Fruit fly (Drosophila melanogaster) whole organism, prepupa: ENCODE data around the gene a10.

Source experiments
- Blimp-1 ChIP-seq: fragments of 200-800 bp; sonication (Bioruptor generic); optimal IDR thresholded peaks from 3 replicates; lab custom pipeline; 2017; ENCODE audit warnings: missing biosample characterization, missing genetic modification characterization, mild to moderate bottlenecking, moderate library complexity, missing genetic modification reagents
- CG10669 ChIP-seq: fragments of 200-800 bp; sonication (Bioruptor generic); optimal IDR thresholded peaks from 3 replicates; lab custom pipeline; 2018; ENCODE audit warnings: missing biosample characterization, mild to moderate bottlenecking, missing genetic modification characterization, moderate library complexity
- CG11294 ChIP-seq: fragments of 200-800 bp; sonication (Bioruptor generic); IDR thresholded peaks from 2 replicates; pipeline ENCODE4 v1.3.6; 2022; ENCODE audit warnings: missing biosample characterization, missing genetic modification characterization
- CG11762 ChIP-seq: fragments of 200-800 bp; sonication (Bioruptor generic); optimal IDR thresholded peaks from 3 replicates; lab custom pipeline; 2016; ENCODE audit warnings: missing biosample characterization, missing genetic modification characterization; ENCODE audit not compliant: insufficient read depth
- CG11902 ChIP-seq: fragments of 200-800 bp; sonication (Bioruptor generic); optimal IDR thresholded peaks from 3 replicates; lab custom pipeline; 2016; ENCODE audit warnings: missing biosample characterization, missing genetic modification characterization
- CG15336 ChIP-seq: fragments of 200-800 bp; sonication (Bioruptor generic); IDR thresholded peaks from 2 replicates; pipeline ENCODE4 v1.3.6; 2022; ENCODE audit warnings: missing biosample characterization, missing genetic modification characterization
- CG16779 ChIP-seq: fragments of 200-800 bp; sonication (Bioruptor generic); optimal IDR thresholded peaks from 3 replicates; lab custom pipeline; 2017; ENCODE audit warnings: missing biosample characterization, mild to moderate bottlenecking, missing genetic modification characterization
- CG3032 ChIP-seq: fragments of 200-800 bp; optimal IDR thresholded peaks from 2 replicates; lab custom pipeline; 2019; ENCODE audit warnings: missing biosample characterization, mild to moderate bottlenecking, missing genetic modification characterization, moderate library complexity
- CG31627 ChIP-seq: fragments of 200-800 bp; sonication (Bioruptor generic); optimal IDR thresholded peaks from 3 replicates; lab custom pipeline; 2016; ENCODE audit warnings: missing biosample characterization, missing genetic modification characterization
- CG32006 ChIP-seq: fragments of 200-800 bp; sonication (Bioruptor generic); optimal IDR thresholded peaks from 3 replicates; lab custom pipeline; 2017; ENCODE audit warnings: missing biosample characterization, mild to moderate bottlenecking, missing genetic modification characterization
- CG34406 ChIP-seq: fragments of 200-800 bp; sonication (Bioruptor generic); optimal IDR thresholded peaks from 3 replicates; lab custom pipeline; 2016; ENCODE audit warnings: missing biosample characterization, missing genetic modification characterization
- CG3919 ChIP-seq: fragments of 200-800 bp; sonication (Bioruptor generic); optimal IDR thresholded peaks from 3 replicates; lab custom pipeline; 2016; ENCODE audit warnings: missing biosample characterization, missing genetic modification characterization
- CG4318 ChIP-seq: fragments of 200-800 bp; sonication (Bioruptor generic); optimal IDR thresholded peaks from 3 replicates; lab custom pipeline; 2017; ENCODE audit warnings: missing biosample characterization, mild to moderate bottlenecking, missing genetic modification characterization
- CG6163 ChIP-seq: fragments of 200-800 bp; sonication (Bioruptor generic); IDR thresholded peaks from 3 replicates; pipeline ENCODE4 v1.3.6; 2022; ENCODE audit warnings: missing biosample characterization, missing genetic modification characterization
- CG6792 ChIP-seq: fragments of 200-800 bp; sonication (Bioruptor generic); optimal IDR thresholded peaks from 3 replicates; lab custom pipeline; 2016; ENCODE audit warnings: missing biosample characterization, missing genetic modification characterization
- CG6808 ChIP-seq: fragments of 200-800 bp; sonication (Bioruptor generic); optimal IDR thresholded peaks from 3 replicates; lab custom pipeline; 2017; ENCODE audit warnings: missing biosample characterization, missing genetic modification characterization, mild to moderate bottlenecking, moderate library complexity, missing genetic modification reagents
- CG6854 ChIP-seq: fragments of 200-800 bp; sonication (Bioruptor generic); optimal IDR thresholded peaks from 2 replicates; lab custom pipeline; 2017; ENCODE audit warnings: missing biosample characterization, mild to moderate bottlenecking, missing genetic modification characterization
- CG7368 ChIP-seq: fragments of 200-800 bp; sonication (Bioruptor generic); optimal IDR thresholded peaks from 3 replicates; lab custom pipeline; 2016; ENCODE audit warnings: missing biosample characterization, missing genetic modification characterization
- CG8119 ChIP-seq: fragments of 200-800 bp; sonication (Bioruptor generic); IDR thresholded peaks from 3 replicates; pipeline ENCODE4 v1.3.6; 2022; ENCODE audit warnings: missing biosample characterization, missing genetic modification characterization
- CG8632 ChIP-seq: fragments of 200-800 bp; sonication (Bioruptor generic); optimal IDR thresholded peaks from 3 replicates; lab custom pipeline; 2016; ENCODE audit warnings: missing biosample characterization, missing genetic modification characterization
- CG9139 ChIP-seq: fragments of 200-800 bp; sonication (Bioruptor generic); optimal IDR thresholded peaks from 3 replicates; lab custom pipeline; 2017; ENCODE audit warnings: missing biosample characterization, mild to moderate bottlenecking, missing genetic modification characterization
- Eip75B ChIP-seq: fragments of 200-800 bp; sonication (Bioruptor generic); optimal IDR thresholded peaks from 3 replicates; lab custom pipeline; 2016; ENCODE audit warnings: missing biosample characterization, missing genetic modification characterization
- Eip93F ChIP-seq: fragments of 200-800 bp; sonication (Bioruptor generic); optimal IDR thresholded peaks from 2 replicates; lab custom pipeline; 2016; ENCODE audit warnings: missing biosample characterization, mild to moderate bottlenecking, missing genetic modification characterization
- Ets96B ChIP-seq: fragments of 200-800 bp; optimal IDR thresholded peaks from 2 replicates; lab custom pipeline; 2019; ENCODE audit warnings: missing biosample characterization, mild to moderate bottlenecking, missing genetic modification characterization, moderate library complexity
- Gug ChIP-seq: fragments of 200-800 bp; sonication (Bioruptor generic); IDR thresholded peaks from 2 replicates; pipeline ENCODE4 v1.3.6; 2022; ENCODE audit warnings: missing biosample characterization, missing genetic modification characterization
- Hr38 ChIP-seq: sonication (Bioruptor generic); optimal IDR thresholded peaks from 2 replicates; lab custom pipeline; 2016; ENCODE audit warnings: missing biosample characterization, missing genetic modification characterization
- Hr39 ChIP-seq: fragments of 200-800 bp; sonication (Bioruptor generic); optimal IDR thresholded peaks from 2 replicates; lab custom pipeline; 2016; ENCODE audit warnings: missing biosample characterization, missing genetic modification characterization
- Lpt ChIP-seq: fragments of 200-800 bp; sonication (Bioruptor generic); optimal IDR thresholded peaks from 3 replicates; lab custom pipeline; 2016; ENCODE audit warnings: missing biosample characterization, missing genetic modification characterization
- Met ChIP-seq: fragments of 200-800 bp; sonication (Bioruptor generic); optimal IDR thresholded peaks from 3 replicates; lab custom pipeline; 2016; ENCODE audit warnings: missing biosample characterization, missing genetic modification characterization
- Smox ChIP-seq: fragments of 200-800 bp; sonication (Bioruptor generic); optimal IDR thresholded peaks from 3 replicates; lab custom pipeline; 2016; ENCODE audit warnings: missing biosample characterization, missing genetic modification characterization
- Sox102F ChIP-seq: fragments of 200-800 bp; sonication (Bioruptor generic); optimal IDR thresholded peaks from 2 replicates; lab custom pipeline; 2016; ENCODE audit warnings: missing biosample characterization, mild to moderate bottlenecking, missing genetic modification characterization
- Sox14 ChIP-seq: fragments of 200-800 bp; sonication (Bioruptor generic); optimal IDR thresholded peaks from 3 replicates; lab custom pipeline; 2016; ENCODE audit warnings: missing biosample characterization, missing genetic modification characterization
- acj6 ChIP-seq: fragments of 200-800 bp; sonication (Bioruptor generic); optimal IDR thresholded peaks from 3 replicates; lab custom pipeline; 2016; ENCODE audit warnings: missing biosample characterization, missing genetic modification characterization
- cyc ChIP-seq: fragments of 200-800 bp; sonication (Bioruptor generic); optimal IDR thresholded peaks from 3 replicates; lab custom pipeline; 2016; ENCODE audit warnings: missing biosample characterization, missing genetic modification characterization
- dac ChIP-seq: fragments of 200-800 bp; sonication (Bioruptor generic); optimal IDR thresholded peaks from 2 replicates; lab custom pipeline; 2017; ENCODE audit warnings: missing biosample characterization, mild to moderate bottlenecking, missing genetic modification characterization
- dsx ChIP-seq: fragments of 200-800 bp; optimal IDR thresholded peaks from 3 replicates; lab custom pipeline; 2019; ENCODE audit warnings: missing biosample characterization, mild to moderate bottlenecking, missing genetic modification characterization, moderate library complexity; ENCODE audit not compliant: poor library complexity, severe bottlenecking
- eg ChIP-seq: fragments of 200-800 bp; sonication (Bioruptor generic); IDR thresholded peaks from 3 replicates; pipeline ENCODE4 v1.3.6; 2022; ENCODE audit warnings: missing biosample characterization, missing genetic modification characterization
- esn ChIP-seq: fragments of 200-800 bp; sonication (Bioruptor generic); optimal IDR thresholded peaks from 2 replicates; lab custom pipeline; 2016; ENCODE audit warnings: missing biosample characterization, mild to moderate bottlenecking, missing genetic modification characterization, moderate library complexity
- fd59A ChIP-seq: fragments of 200-800 bp; sonication (Bioruptor generic); optimal IDR thresholded peaks from 2 replicates; lab custom pipeline; 2017; ENCODE audit warnings: missing biosample characterization, mild to moderate bottlenecking, missing genetic modification characterization, missing genetic modification reagents
- fd85E ChIP-seq: fragments of 200-800 bp; sonication (Bioruptor generic); optimal IDR thresholded peaks from 3 replicates; lab custom pipeline; 2016; ENCODE audit warnings: missing biosample characterization, missing genetic modification characterization
- fkh ChIP-seq: fragments of 200-800 bp; sonication (Bioruptor generic); optimal IDR thresholded peaks from 3 replicates; lab custom pipeline; 2017; ENCODE audit warnings: missing biosample characterization, mild to moderate bottlenecking, missing genetic modification characterization, moderate library complexity
- lz ChIP-seq: fragments of 200-800 bp; sonication (Bioruptor generic); optimal IDR thresholded peaks from 3 replicates; lab custom pipeline; 2016; ENCODE audit warnings: missing biosample characterization, missing genetic modification characterization
- net ChIP-seq: fragments of 200-800 bp; sonication (Bioruptor generic); optimal IDR thresholded peaks from 3 replicates; lab custom pipeline; 2016; ENCODE audit warnings: missing biosample characterization, missing genetic modification characterization
- pdm3 ChIP-seq: fragments of 200-800 bp; sonication (Bioruptor generic); optimal IDR thresholded peaks from 3 replicates; lab custom pipeline; 2016; ENCODE audit warnings: missing biosample characterization, missing genetic modification characterization
- salr ChIP-seq, 2 experiments: fragments of 200-800 bp; sonication (Bioruptor generic); optimal IDR thresholded peaks; 3 replicates each; lab custom pipeline; 2016 to 2018; ENCODE audit warnings: missing biosample characterization in 2 of 2, missing genetic modification characterization in 2 of 2, mild to moderate bottlenecking in 1 of 2
- spab ChIP-seq: fragments of 200-800 bp; sonication (Bioruptor generic); optimal IDR thresholded peaks from 2 replicates; lab custom pipeline; 2017; ENCODE audit warnings: missing biosample characterization, mild to moderate bottlenecking, missing genetic modification characterization, missing genetic modification reagents
- ss ChIP-seq, 2 experiments: fragments of 200-800 bp; sonication (Bioruptor generic); optimal IDR thresholded peaks; 2 replicates in 1 of 2; 3 replicates in 1 of 2; lab custom pipeline; 2017 to 2018; ENCODE audit warnings: mild to moderate bottlenecking in 2 of 2, missing biosample characterization in 2 of 2, missing genetic modification characterization in 2 of 2, moderate library complexity in 1 of 2
- svp ChIP-seq: fragments of 200-800 bp; sonication (Bioruptor generic); peaks from one replicate; lab custom pipeline; 2016; ENCODE audit warnings: missing biosample characterization, missing genetic modification characterization
- vri ChIP-seq: fragments of 200-800 bp; sonication (Bioruptor generic); optimal IDR thresholded peaks from 3 replicates; lab custom pipeline; 2016; ENCODE audit warnings: missing biosample characterization, mild to moderate bottlenecking, missing genetic modification characterization

a10 gene

dm6 chr3L:16994805-16995204 lies 28.7 kb downstream of the a10 start:
- no peak for TF ChIP-seq CG31627 (GFP tag; lab: Kevin White, UChicago)
- TF ChIP-seq CG6808 = no peak
- TF ChIP-seq CG34406 (GFP tag; lab: Kevin White, UChicago) = no peak
- TF ChIP-seq dac (GFP tag; lab: Kevin White, UChicago) = no peak
- no peak for TF ChIP-seq dsx (GFP tag; lab: Kevin White, UChicago)
- TF ChIP-seq CG11902 = no peak
- no peak for TF ChIP-seq Hr38 (GFP tag; lab: Kevin White, UChicago)
- no peak for TF ChIP-seq fd59A
- TF ChIP-seq Eip93F (GFP tag; lab: Kevin White, UChicago) = no peak
- no peak for TF ChIP-seq eg (GFP tag; lab: Robert Waterston, UW)
- TF ChIP-seq CG3919 = no peak
- TF ChIP-seq CG32006 = no peak

dm6 chr3L:16989169-16989568 lies 34.4 kb downstream of the a10 start:
- TF ChIP-seq CG3032 (tag; lab: Kevin White, UChicago) = peak; percentile 82
- peak; percentile 81 for TF ChIP-seq vri (GFP tag; lab: Kevin White, UChicago)
- TF ChIP-seq svp (GFP tag; lab: Kevin White, UChicago) = peak; percentile 93
- TF ChIP-seq CG15336 = peak; percentile 90
- TF ChIP-seq fkh = no peak
- peak; percentile 92 for TF ChIP-seq esn (GFP tag; lab: Kevin White, UChicago)
- TF ChIP-seq Hr39 (GFP tag; lab: Kevin White, UChicago) = peak; percentile 71
- TF ChIP-seq CG11294 (GFP tag; lab: Robert Waterston, UW) = 0 out of 2 replicates have a peak, but pooled peaks have one; percentile 19
- TF ChIP-seq CG10669 (GFP tag; lab: Kevin White, UChicago) = no peak
- TF ChIP-seq Smox = peak; percentile 82
- TF ChIP-seq Sox102F (GFP tag; lab: Kevin White, UChicago) = peak; percentile 85
- TF ChIP-seq dac (GFP tag; lab: Kevin White, UChicago) = no peak
- peak; percentile 85 for TF ChIP-seq Ets96B (tag; lab: Kevin White, UChicago)
- no peak for TF ChIP-seq CG9139 (GFP tag; lab: Kevin White, UChicago)
- peak; percentile 83 for TF ChIP-seq CG6792 (GFP tag; lab: Kevin White, UChicago)
- no peak for TF ChIP-seq fd85E (GFP tag; lab: Kevin White, UChicago)
- peak; percentile 87 for TF ChIP-seq net
- peak; percentile 88 for TF ChIP-seq CG6808
- peak; percentile 80 for TF ChIP-seq fd59A
- TF ChIP-seq CG6854 (GFP tag; lab: Kevin White, UChicago) = peak; percentile 87
- peak; percentile 81 for TF ChIP-seq acj6 (GFP tag; lab: Kevin White, UChicago)
- TF ChIP-seq cyc (GFP tag; lab: Kevin White, UChicago) = peak; percentile 56
- TF ChIP-seq spab (GFP tag; lab: Kevin White, UChicago) = peak; percentile 78
- no peak for TF ChIP-seq CG4318 (GFP tag; lab: Kevin White, UChicago)
- no peak for TF ChIP-seq Eip75B (GFP tag; lab: Kevin White, UChicago)
- TF ChIP-seq CG8119 (GFP tag; lab: Robert Waterston, UW) = peak; percentile 90
- TF ChIP-seq Eip93F (GFP tag; lab: Kevin White, UChicago) = peak; percentile 68
- peak; percentile 76; the same call in 2 of the 3 replicates for TF ChIP-seq CG6163 (GFP tag; lab: Robert Waterston, UW)
- TF ChIP-seq CG7368 (GFP tag; lab: Kevin White, UChicago) = peak; percentile 46
- no peak for TF ChIP-seq pdm3 (GFP tag; lab: Kevin White, UChicago)
- TF ChIP-seq ss (GFP tag; optimal IDR thresholded peaks at IDR 0.05; lab: Kevin White, UChicago) = peak; percentile 88 to 90
- peak in 1 of 2 experiments; percentile 37 for TF ChIP-seq salr (GFP tag; optimal IDR thresholded peaks at IDR 0.05; lab: Kevin White, UChicago)
- TF ChIP-seq lz (GFP tag; lab: Kevin White, UChicago) = peak; percentile 81
- peak; percentile 77 for TF ChIP-seq CG11762 (GFP tag; lab: Kevin White, UChicago)
- TF ChIP-seq CG16779 (tag; lab: Kevin White, UChicago) = peak; percentile 57
- TF ChIP-seq Blimp-1 (GFP tag; lab: Kevin White, UChicago) = peak; percentile 73
- TF ChIP-seq CG8632 (GFP tag; lab: Kevin White, UChicago) = peak; percentile 87
- TF ChIP-seq CG34406 (GFP tag; lab: Kevin White, UChicago) = peak; percentile 85
- peak; percentile 73; the same call in 1 of the 3 replicates for TF ChIP-seq eg (GFP tag; lab: Robert Waterston, UW)
- peak; percentile 77 for TF ChIP-seq Sox14 (GFP tag; lab: Kevin White, UChicago)
- peak; percentile 85 for TF ChIP-seq CG32006
- peak; percentile 91 for TF ChIP-seq dsx (GFP tag; lab: Kevin White, UChicago)
- peak; percentile 91 for TF ChIP-seq Met (GFP tag; lab: Kevin White, UChicago)
- TF ChIP-seq Lpt (GFP tag; lab: Kevin White, UChicago) = peak; percentile 67
- peak; percentile 51 for TF ChIP-seq Gug (GFP tag; lab: Robert Waterston, UW)
